Worm (Caenorhabditis elegans): ENCODE results near the gene deg-1.

Gene deg-1

ce11 chrX:7823108-7823704 lies 70.3 kb downstream of the deg-1 start, which contains the start of gene eef-1A.2 (continued):
- TF ChIP-seq F10E7.11 (tag; optimal IDR thresholded peaks at IDR 0.05) (no peak), sptf-2 (GFP tag; optimal IDR thresholded peaks at IDR 0.05) (peak; percentile 42), K12H6.12 (tag; optimal IDR thresholded peaks at IDR 0.05) (peak; percentile 98), nhr-90 (tag; optimal IDR thresholded peaks at IDR 0.05) (peak; percentile 73), rpc-1 (optimal IDR thresholded peaks at IDR 0.05) (no peak), rpc-1 (tag; optimal IDR thresholded peaks at IDR 0.05) (no peak), Y56A3A.18 (GFP tag; IDR thresholded peaks at IDR 0.05) (peak; percentile 17; the same call in 1 of the 2 replicates), K11D2.4 (GFP tag; IDR thresholded peaks at IDR 0.05) (peak; percentile 88), lir-1 (GFP tag; conservative IDR thresholded peaks at IDR 0.05) (peak; percentile 88), ekl-4 (GFP tag; IDR thresholded peaks at IDR 0.05) (peak; percentile 81), efl-1 (GFP tag; optimal IDR thresholded peaks at IDR 0.05) (no peak), lsy-27 (tag; optimal IDR thresholded peaks at IDR 0.05; ENCODE audit: borderline replicate concordance, insufficient read depth) (no peak), ets-4 (GFP tag; optimal IDR thresholded peaks at IDR 0.05) (peak; percentile 46), pbrm-1 (GFP tag; IDR thresholded peaks at IDR 0.05) (peak; percentile 88), tlf-1 (GFP tag; optimal IDR thresholded peaks at IDR 0.05) (peak; percentile 82), madf-6 (GFP tag; IDR thresholded peaks at IDR 0.05) (0 out of 2 replicates have a peak, but pooled peaks have one; percentile 18), Y67H2A.10 (GFP tag; conservative IDR thresholded peaks at IDR 0.05) (peak; percentile 80), tbx-9 (tag; optimal IDR thresholded peaks at IDR 0.05; ENCODE audit: borderline replicate concordance) (no peak), cebp-2 (GFP tag; IDR thresholded peaks at IDR 0.05) (peak; percentile 96), pha-4 (tag; optimal IDR thresholded peaks at IDR 0.05) (peak; percentile 75), repo-1 (tag; optimal IDR thresholded peaks at IDR 0.05) (peak; percentile 80), hsf-1 (GFP tag; IDR thresholded peaks at IDR 0.05) (no peak), egrh-3 (GFP tag; IDR thresholded peaks at IDR 0.05) (peak; percentile 72), sdz-38 (tag; optimal IDR thresholded peaks at IDR 0.05) (no peak), lin-40 (tag; optimal IDR thresholded peaks at IDR 0.05) (peak; percentile 93), bed-2 (GFP tag; IDR thresholded peaks at IDR 0.05) (peak; percentile 55; the same call in 1 of the 2 replicates), nhr-179 (tag; optimal IDR thresholded peaks at IDR 0.05) (no peak), nfya-1 (tag; optimal IDR thresholded peaks at IDR 0.05; ENCODE audit: borderline replicate concordance, insufficient read depth) (no peak), akir-1 (GFP tag; optimal IDR thresholded peaks at IDR 0.05) (peak; percentile 44), ztf-26 (tag; optimal IDR thresholded peaks at IDR 0.05) (peak; percentile 92), aptf-2 (GFP tag; conservative IDR thresholded peaks at IDR 0.05) (no peak), snpc-4 (GFP tag; optimal IDR thresholded peaks at IDR 0.05) (peak; percentile 31), snpc-4 (tag; optimal IDR thresholded peaks at IDR 0.05) (peak in 3 of 4 experiments; percentile 36 to 74 (median 68)), gei-17 (GFP tag; optimal IDR thresholded peaks at IDR 0.05) (peak; percentile 83), nhr-120 (GFP tag; IDR thresholded peaks at IDR 0.05) (no peak), F22D6.2 (tag; optimal IDR thresholded peaks at IDR 0.05) (peak; percentile 18), dox-1 (GFP tag; IDR thresholded peaks at IDR 0.05) (peak; percentile 93), B0035.1 (tag; optimal IDR thresholded peaks at IDR 0.05) (no peak), hmg-20 (GFP tag; IDR thresholded peaks at IDR 0.05) (no peak), ztf-18 (tag; optimal IDR thresholded peaks at IDR 0.05) (peak; percentile 63), rcor-1 (GFP tag; IDR thresholded peaks at IDR 0.05) (peak; percentile 53; the same call in 1 of the 2 replicates), die-1 (tag; optimal IDR thresholded peaks at IDR 0.05) (peak; percentile 58), hrde-1 (tag; optimal IDR thresholded peaks at IDR 0.05; ENCODE audit: borderline replicate concordance) (no peak), F39B2.1 (GFP tag; IDR thresholded peaks at IDR 0.05) (no peak), cebp-1 (GFP tag; IDR thresholded peaks at IDR 0.05) (peak; percentile 100), cebp-1 (tag; optimal IDR thresholded peaks at IDR 0.05) (peak; percentile 100), bed-1 (GFP tag; IDR thresholded peaks at IDR 0.05) (no peak), F57C9.4 (tag; optimal IDR thresholded peaks at IDR 0.05) (no peak), atf-7 (tag; optimal IDR thresholded peaks at IDR 0.05) (peak; percentile 93)

All from whole organism, young adult.